Worm (Caenorhabditis elegans) whole organism, midembryonic: ENCODE measurements around the gene bmy-1.

Source experiments
- T22C8.4 ChIP-seq: fragments of 200-800 bp; sonication (Bioruptor generic); IDR thresholded peaks from 2 replicates; pipeline ENCODE4 v1.3.6; 2022; ENCODE audit warnings: missing genetic modification characterization, missing compliant biosample characterization
- cog-1 ChIP-seq: sonication (generic microtip); optimal IDR thresholded peaks from 2 replicates; lab custom pipeline; 2016; ENCODE audit warnings: missing genetic modification characterization, missing compliant biosample characterization
- flt-1 ChIP-seq: fragments of 200-800 bp; sonication (Bioruptor generic); IDR thresholded peaks from 2 replicates; pipeline ENCODE4 v1.3.6; 2022; ENCODE audit warnings: missing genetic modification characterization, missing compliant biosample characterization
- klf-2 ChIP-seq: fragments of 200-800 bp; sonication (Bioruptor generic); conservative IDR thresholded peaks from 2 replicates; pipeline ENCODE4 v1.3.6; 2022; ENCODE audit warnings: missing genetic modification reagents, missing genetic modification characterization, missing compliant biosample characterization
- med-1 ChIP-seq: sonication (generic microtip); optimal IDR thresholded peaks from 2 replicates; lab custom pipeline; 2017; ENCODE audit warnings: missing genetic modification characterization, mild to moderate bottlenecking, missing compliant biosample characterization, antibody characterized with exemption, missing genetic modification reagents; ENCODE audit not compliant: insufficient read depth
- ref-1 ChIP-seq: fragments of 200-800 bp; sonication (Bioruptor generic); conservative IDR thresholded peaks from 2 replicates; pipeline ENCODE4 v1.3.6; 2022; ENCODE audit warnings: missing genetic modification reagents, missing genetic modification characterization, missing compliant biosample characterization
- tab-1 ChIP-seq: fragments of 200-800 bp; sonication (Bioruptor generic); IDR thresholded peaks from 2 replicates; pipeline ENCODE4 v1.3.6; 2022; ENCODE audit warnings: missing genetic modification characterization, missing compliant biosample characterization
- ztf-23 ChIP-seq: fragments of 200-800 bp; sonication (Bioruptor generic); IDR thresholded peaks from 2 replicates; pipeline ENCODE4 v1.3.6; 2022; ENCODE audit warnings: missing genetic modification reagents, missing genetic modification characterization, missing compliant biosample characterization
- ztf-29 ChIP-seq: fragments of 200-800 bp; sonication (Bioruptor generic); IDR thresholded peaks from 2 replicates; pipeline ENCODE4 v1.3.6; 2022; ENCODE audit warnings: missing genetic modification reagents, missing genetic modification characterization, missing compliant biosample characterization

Gene bmy-1

DNA sequence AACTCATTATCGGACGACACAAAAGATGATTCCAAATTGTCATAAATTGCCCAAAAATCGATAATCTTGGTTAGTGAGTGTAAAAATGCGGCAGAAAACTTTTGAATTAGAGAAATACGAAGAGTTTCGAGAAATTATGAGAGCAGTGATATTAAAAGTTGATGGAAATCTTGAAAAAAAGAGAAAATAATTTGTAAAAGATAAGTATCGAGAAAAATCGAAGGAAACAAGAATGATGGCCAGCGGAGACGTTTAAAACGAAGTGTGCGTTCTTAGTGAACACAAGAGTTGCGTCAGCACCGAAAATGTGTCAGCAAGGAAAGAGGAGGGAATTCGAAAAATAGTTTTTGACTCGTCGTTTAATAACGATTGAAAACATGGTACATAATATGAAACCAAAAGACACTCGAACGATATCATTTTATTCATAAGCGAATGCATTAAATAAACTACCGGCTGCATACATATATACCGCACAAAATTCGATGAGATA, 31.4 kb downstream of the bmy-1 start, which contains the start of gene ndx-6:
Gene ndx-6, minus strand, starts transcription at position 51 of the 493 bp plus-strand sequence.
- 0 out of 2 replicates have a peak, but pooled peaks have one; percentile 39 for TF ChIP-seq tab-1 (GFP tag; lab: Robert Waterston, UW)
- peak; percentile 46 for TF ChIP-seq cog-1 (tag; lab: Kevin White, UChicago)
- peak; percentile 83 for TF ChIP-seq flt-1
- no peak for TF ChIP-seq klf-2 (GFP tag; lab: Robert Waterston, UW)
- no peak for TF ChIP-seq ztf-29 (GFP tag; lab: Robert Waterston, UW)
- TF ChIP-seq T22C8.4 (GFP tag; lab: Robert Waterston, UW) = 0 out of 2 replicates have a peak, but pooled peaks have one; percentile 10
- TF ChIP-seq ztf-23 = peak; percentile 73

DNA sequence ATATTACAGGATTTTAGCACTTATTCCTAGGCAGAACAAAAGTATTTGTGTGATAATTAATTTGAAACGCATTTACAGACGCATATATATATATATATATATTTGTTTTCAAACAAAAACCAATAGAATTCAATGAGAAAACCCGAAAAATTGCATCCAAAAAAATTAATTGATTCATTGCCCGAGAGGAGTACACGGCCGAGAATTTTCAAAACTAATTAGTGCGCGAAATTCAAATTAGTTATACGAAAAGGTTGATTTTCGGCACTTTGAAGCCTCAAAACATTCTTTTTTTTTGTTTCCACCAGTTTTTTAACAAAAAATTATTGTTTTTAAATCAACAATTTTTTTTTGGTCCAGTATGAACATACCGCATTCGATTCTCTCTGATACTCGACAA, 33.0 kb downstream of the bmy-1 start:
- no peak for TF ChIP-seq flt-1
- no peak for TF ChIP-seq med-1 (GFP tag; lab: Kevin White, UChicago)
- TF ChIP-seq tab-1 (GFP tag; lab: Robert Waterston, UW) = no peak
- no peak for TF ChIP-seq T22C8.4 (GFP tag; lab: Robert Waterston, UW)

DNA sequence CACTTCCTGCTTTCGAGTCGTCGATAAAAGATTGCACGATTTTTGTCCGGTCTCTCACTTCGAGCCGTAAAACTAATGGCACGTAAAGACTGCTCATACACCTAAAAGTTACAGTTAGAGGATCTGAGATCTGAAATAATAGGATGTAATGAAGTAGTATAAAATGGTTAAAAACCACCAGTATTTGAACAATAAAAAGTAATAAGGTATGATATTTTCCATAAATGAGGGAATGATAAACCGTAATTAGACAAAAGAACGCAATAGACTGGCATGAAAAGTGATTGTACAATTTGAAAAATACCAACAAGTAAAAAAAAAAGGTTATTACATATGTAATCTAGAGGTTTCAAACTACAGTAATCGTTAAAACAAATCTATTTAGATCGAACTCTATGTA, 34.6 kb downstream of the bmy-1 start, which contains the start of gene brap-2:
Gene brap-2, minus strand, starts transcription at position 101 of the 400 bp plus-strand sequence.
- no peak for TF ChIP-seq flt-1
- TF ChIP-seq med-1 (GFP tag; lab: Kevin White, UChicago) = no peak
- TF ChIP-seq ztf-23 = no peak
- no peak for TF ChIP-seq tab-1 (GFP tag; lab: Robert Waterston, UW)
- TF ChIP-seq klf-2 (GFP tag; lab: Robert Waterston, UW) = no peak
- TF ChIP-seq T22C8.4 (GFP tag; lab: Robert Waterston, UW) = no peak
- TF ChIP-seq ref-1 (GFP tag; lab: Robert Waterston, UW) = no peak
- TF ChIP-seq cog-1 (tag; lab: Kevin White, UChicago) = no peak
- no peak for TF ChIP-seq ztf-29 (GFP tag; lab: Robert Waterston, UW)

- TF ChIP-seq flt-1 (no peak), ztf-23 (no peak), ztf-29 (GFP tag; lab: Robert Waterston, UW) (no peak), ref-1 (GFP tag; lab: Robert Waterston, UW) (no peak), cog-1 (tag; lab: Kevin White, UChicago) (no peak), tab-1 (GFP tag; lab: Robert Waterston, UW) (no peak), med-1 (GFP tag; lab: Kevin White, UChicago) (no peak), T22C8.4 (GFP tag; lab: Robert Waterston, UW) (no peak), klf-2 (GFP tag; lab: Robert Waterston, UW) (no peak)
Measured at ce11 chrII:5395594-5395993, 37.1 kb downstream of the bmy-1 start, which contains the start of gene pink-1. TSS of gene pink-1 (minus strand) at chrII:5395694.

DNA sequence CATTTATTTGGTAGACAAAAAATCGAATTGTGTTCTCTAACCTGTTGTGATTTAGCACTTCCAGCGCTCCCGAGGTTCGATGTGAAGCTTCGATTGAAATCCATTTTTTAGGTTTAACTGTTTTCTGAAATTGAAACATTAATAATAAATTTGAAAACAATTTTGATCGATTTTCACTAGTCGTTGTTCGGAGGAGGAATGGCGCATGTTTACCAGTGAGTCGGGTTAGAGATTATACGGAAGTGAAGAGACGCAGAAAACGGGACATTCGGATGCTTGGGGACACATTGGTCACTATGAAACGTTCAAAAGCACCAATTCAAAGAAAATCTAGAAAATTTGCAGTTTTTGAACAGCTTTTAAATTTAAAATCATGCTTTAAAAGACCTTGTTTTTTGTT, 40.3 kb downstream of the bmy-1 start, which contains the start of gene fbxl-3:
Gene fbxl-3, minus strand, starts transcription at position 124 of the 400 bp plus-strand sequence.
- TF ChIP-seq klf-2 (GFP tag; lab: Robert Waterston, UW) (no peak), med-1 (GFP tag; lab: Kevin White, UChicago) (no peak), cog-1 (tag; lab: Kevin White, UChicago) (no peak), ref-1 (GFP tag; lab: Robert Waterston, UW) (no peak), tab-1 (GFP tag; lab: Robert Waterston, UW) (no peak), ztf-29 (GFP tag; lab: Robert Waterston, UW) (no peak), flt-1 (no peak), ztf-23 (no peak)

DNA sequence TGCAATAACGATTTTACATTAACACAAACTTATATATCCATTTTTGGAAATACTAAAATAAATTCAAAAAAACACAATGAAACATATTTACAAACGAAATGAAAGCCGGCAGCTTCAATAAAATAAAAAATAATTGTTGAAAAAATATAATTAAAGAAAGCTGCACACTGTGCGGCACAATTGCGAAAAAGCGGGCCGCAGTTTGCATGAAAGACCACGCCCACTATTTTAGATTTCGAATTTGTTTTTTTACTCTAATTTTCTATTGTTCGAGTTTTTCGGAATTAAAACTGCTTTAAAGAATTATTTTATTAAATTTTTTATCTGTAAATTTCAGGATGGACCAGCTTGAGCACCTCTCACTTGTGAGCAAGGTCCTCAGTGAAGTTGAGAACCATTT, 40.7 kb downstream of the bmy-1 start, which contains the start of gene mog-5:
Gene mog-5, plus strand, starts transcription at position 338 of the 400 bp plus-strand sequence.
- TF ChIP-seq klf-2 (GFP tag; lab: Robert Waterston, UW) (no peak; the same call in 1 of the 2 replicates), ztf-29 (GFP tag; lab: Robert Waterston, UW) (peak; percentile 87), T22C8.4 (GFP tag; lab: Robert Waterston, UW) (no peak), med-1 (GFP tag; lab: Kevin White, UChicago) (peak; percentile 64), ztf-23 (peak; percentile 68; the same call in 1 of the 2 replicates), flt-1 (0 out of 2 replicates have a peak, but pooled peaks have one; percentile 29), tab-1 (GFP tag; lab: Robert Waterston, UW) (0 out of 2 replicates have a peak, but pooled peaks have one; percentile 58), ref-1 (GFP tag; lab: Robert Waterston, UW) (no peak), cog-1 (tag; lab: Kevin White, UChicago) (peak; percentile 8)

ce11 chrII:5407548-5407947, 49.1 kb downstream of the bmy-1 start, which contains the start of gene clec-141:
TSS of gene clec-141 (minus strand) at chrII:5407648.
- TF ChIP-seq ztf-23 = no peak
- TF ChIP-seq ref-1 (GFP tag; lab: Robert Waterston, UW) = no peak

- TF ChIP-seq flt-1 (no peak), ztf-29 (GFP tag; lab: Robert Waterston, UW) (no peak), ztf-23 (no peak), klf-2 (GFP tag; lab: Robert Waterston, UW) (no peak), med-1 (GFP tag; lab: Kevin White, UChicago) (no peak), T22C8.4 (GFP tag; lab: Robert Waterston, UW) (no peak), tab-1 (GFP tag; lab: Robert Waterston, UW) (no peak), ref-1 (GFP tag; lab: Robert Waterston, UW) (no peak), cog-1 (tag; lab: Kevin White, UChicago) (no peak)
Measured at ce11 chrII:5408924-5409323, 50.4 kb downstream of the bmy-1 start, which contains the start of the genes EEED8.12 and EEED8.4. TSS of gene EEED8.12 (minus strand) at chrII:5409024. TSS of gene EEED8.4 (plus strand) at chrII:5409319.
